Fruit fly (Drosophila melanogaster): ENCODE measurements around the gene Ahcy.

The Ahcy gene

dm6 chrX:15498791-15499190, 48.7 kb downstream of the Ahcy start (continued):
- TF ChIP-seq B-H2 (GFP tag; optimal IDR thresholded peaks at IDR 0.05) (no peak), CG10543 (GFP tag; optimal IDR thresholded peaks at IDR 0.05) (no peak), CG9817 (tag; optimal IDR thresholded peaks at IDR 0.05) (no peak), pnt (GFP tag; optimal IDR thresholded peaks at IDR 0.05) (no peak), HLH54F (GFP tag; optimal IDR thresholded peaks at IDR 0.05) (no peak), CG10959 (GFP tag; IDR thresholded peaks at IDR 0.05) (no peak), dpn (GFP tag; optimal IDR thresholded peaks at IDR 0.05) (no peak), CG10654 (GFP tag; optimal IDR thresholded peaks at IDR 0.05) (no peak), vvl (GFP tag; IDR thresholded peaks at IDR 0.05) (peak; percentile 56; the same call in 1 of the 2 replicates), crp (GFP tag; optimal IDR thresholded peaks at IDR 0.05) (no peak), pum (GFP tag; optimal IDR thresholded peaks at IDR 0.05) (no peak), CG14050 (GFP tag; IDR thresholded peaks at IDR 0.05) (no peak), CG4854 (GFP tag; optimal IDR thresholded peaks at IDR 0.05) (no peak), Myb (GFP tag; optimal IDR thresholded peaks at IDR 0.05) (no peak), peb (GFP tag; IDR thresholded peaks at IDR 0.05) (no peak), CG13287 (GFP tag; IDR thresholded peaks at IDR 0.05; ENCODE audit: partially characterized antibody) (no peak), CG15073 (GFP tag; optimal IDR thresholded peaks at IDR 0.05) (no peak), CG3995 (GFP tag; optimal IDR thresholded peaks at IDR 0.05) (no peak), danr (GFP tag; IDR thresholded peaks at IDR 0.05) (no peak), CG7786 (GFP tag; optimal IDR thresholded peaks at IDR 0.05) (no peak), Dip2 (GFP tag; IDR thresholded peaks at IDR 0.05) (no peak), CG15696 (tag; optimal IDR thresholded peaks at IDR 0.05) (no peak), Dad (GFP tag; optimal IDR thresholded peaks at IDR 0.05) (peak; percentile 9), CG12744 (GFP tag; optimal IDR thresholded peaks at IDR 0.05) (peak; percentile 57), zfh1 (GFP tag; IDR thresholded peaks at IDR 0.05) (peak; percentile 49; the same call in 1 of the 3 replicates), CG1647 (GFP tag; optimal IDR thresholded peaks at IDR 0.05) (no peak), CG4820 (GFP tag; optimal IDR thresholded peaks at IDR 0.05) (no peak), twi (tag; optimal IDR thresholded peaks at IDR 0.05) (peak; percentile 44), ranshi (GFP tag; IDR thresholded peaks at IDR 0.05) (no peak), Dp (GFP tag; optimal IDR thresholded peaks at IDR 0.05) (no peak), sna (GFP tag; IDR thresholded peaks at IDR 0.05; ENCODE audit: partially characterized antibody) (no peak), CG8388 (GFP tag; optimal IDR thresholded peaks at IDR 0.05) (peak; percentile 10), CG2712 (tag; optimal IDR thresholded peaks at IDR 0.05) (peak; percentile 39), Elba2 (GFP tag; optimal IDR thresholded peaks at IDR 0.05) (no peak), CG13123 (GFP tag; optimal IDR thresholded peaks at IDR 0.05) (no peak), PHDP (tag; optimal IDR thresholded peaks at IDR 0.05) (peak; percentile 21), NFAT (GFP tag; IDR thresholded peaks at IDR 0.05) (no peak), gt (GFP tag; IDR thresholded peaks at IDR 0.05) (no peak), ac (GFP tag; optimal IDR thresholded peaks at IDR 0.05) (peak; percentile 21), mirr (GFP tag; optimal IDR thresholded peaks at IDR 0.05) (no peak), stwl (tag; optimal IDR thresholded peaks at IDR 0.05) (peak; percentile 49), Hr78 (GFP tag; optimal IDR thresholded peaks at IDR 0.05) (no peak), Hsf (GFP tag; optimal IDR thresholded peaks at IDR 0.05) (no peak), Ets97D (GFP tag; optimal IDR thresholded peaks at IDR 0.05) (peak; percentile 35), amos (GFP tag; IDR thresholded peaks at IDR 0.05; ENCODE audit: partially characterized antibody) (peak; percentile 36; the same call in 1 of the 2 replicates), CG11093 (GFP tag; IDR thresholded peaks at IDR 0.05) (no peak), CG4360 (GFP tag; IDR thresholded peaks at IDR 0.05) (0 out of 2 replicates have a peak, but pooled peaks have one; percentile 28), D19A (tag; optimal IDR thresholded peaks at IDR 0.05) (peak; percentile 12), Hr51 (GFP tag; optimal IDR thresholded peaks at IDR 0.05) (peak in 1 of 2 experiments; percentile 0), slbo (GFP tag; IDR thresholded peaks at IDR 0.05) (0 out of 2 replicates have a peak, but pooled peaks have one; percentile 7), az2 (GFP tag; optimal IDR thresholded peaks at IDR 0.05) (no peak)
